Worm (Caenorhabditis elegans) whole organism, midembryonic: ENCODE data around the gene ced-6.

Experiments
- T22C8.4 ChIP-seq: fragments of 200-800 bp; sonication (Bioruptor generic); IDR thresholded peaks from 2 replicates; pipeline ENCODE4 v1.3.6; 2022; ENCODE audit warnings: missing genetic modification characterization, missing compliant biosample characterization
- flt-1 ChIP-seq: fragments of 200-800 bp; sonication (Bioruptor generic); IDR thresholded peaks from 2 replicates; pipeline ENCODE4 v1.3.6; 2022; ENCODE audit warnings: missing genetic modification characterization, missing compliant biosample characterization
- klf-2 ChIP-seq: fragments of 200-800 bp; sonication (Bioruptor generic); conservative IDR thresholded peaks from 2 replicates; pipeline ENCODE4 v1.3.6; 2022; ENCODE audit warnings: missing genetic modification reagents, missing genetic modification characterization, missing compliant biosample characterization
- ztf-23 ChIP-seq: fragments of 200-800 bp; sonication (Bioruptor generic); IDR thresholded peaks from 2 replicates; pipeline ENCODE4 v1.3.6; 2022; ENCODE audit warnings: missing genetic modification reagents, missing genetic modification characterization, missing compliant biosample characterization

DNA sequence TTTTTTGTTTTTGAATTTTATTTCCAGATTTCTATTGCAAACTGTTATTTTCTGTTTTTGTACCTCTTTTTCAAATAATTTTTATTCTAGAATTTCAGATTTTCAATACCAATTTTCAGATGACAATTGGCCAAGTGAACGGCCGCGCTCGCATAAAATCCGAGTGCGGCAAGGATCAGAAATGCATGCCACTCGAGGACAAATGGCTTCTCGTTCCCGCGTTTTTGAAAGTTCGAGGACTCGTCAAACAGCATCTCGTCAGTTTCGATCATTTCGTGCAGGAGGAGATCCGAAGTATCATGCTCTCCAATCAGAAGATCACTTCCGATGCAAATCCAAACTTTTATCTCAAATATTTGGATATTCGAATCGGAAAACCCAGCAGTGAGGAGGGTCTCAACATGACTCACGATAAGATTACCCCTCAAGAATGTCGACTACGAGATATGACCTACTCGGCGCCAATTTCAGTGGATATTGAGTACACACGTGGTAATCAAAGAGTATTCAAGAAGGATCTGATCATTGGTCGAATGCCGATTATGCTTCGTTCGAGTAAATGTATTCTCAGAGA, 38.2 kb upstream of the ced-6 start, which contains the start of gene rpc-2:
- TF ChIP-seq ztf-23 (GFP tag; lab: Robert Waterston, UW) (no peak), T22C8.4 (GFP tag; lab: Robert Waterston, UW) (no peak), flt-1 (GFP tag; lab: Robert Waterston, UW) (no peak), klf-2 (GFP tag; lab: Robert Waterston, UW) (no peak)
